Fruit fly (Drosophila melanogaster): Measurements from ENCODE around the gene CG17440.

CG17440 gene

DNA sequence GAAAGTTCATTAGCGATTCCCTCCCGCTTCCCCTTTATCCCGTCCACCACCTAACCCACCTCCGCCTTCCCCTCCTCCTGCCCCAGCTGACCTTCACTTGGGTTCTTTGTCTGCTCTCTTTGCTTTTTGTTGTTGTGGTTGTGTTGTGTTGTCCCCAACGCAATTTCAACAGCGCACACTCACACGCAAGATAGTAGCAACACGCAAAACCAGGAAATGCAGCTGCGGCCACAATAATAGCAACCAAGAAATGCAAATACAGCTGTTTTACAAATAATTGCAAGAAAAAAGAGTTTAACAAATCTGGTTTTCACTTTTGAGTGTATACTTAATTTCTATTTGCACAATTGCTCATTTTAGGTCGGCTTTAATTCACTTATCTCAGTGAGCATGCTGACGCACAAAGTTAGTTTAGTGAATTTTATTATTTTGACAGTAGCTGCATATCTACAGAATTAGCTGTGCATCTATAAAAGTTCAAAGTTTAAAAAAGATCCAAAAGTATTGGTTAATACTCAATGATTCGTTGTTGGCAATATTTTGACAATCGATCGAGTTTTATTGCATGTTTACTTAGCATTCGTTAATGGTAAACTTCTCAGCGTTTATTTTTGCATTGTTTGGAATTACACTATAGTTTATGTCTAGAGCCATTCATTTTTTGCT lies 18.4 kb downstream of the CG17440 start (continued):
- TF ChIP-seq CG5953 (GFP tag; IDR thresholded peaks at IDR 0.05) (no peak), Hmr (GFP tag; optimal IDR thresholded peaks at IDR 0.05) (no peak), CG16779 (GFP tag; IDR thresholded peaks at IDR 0.05) (no peak), Optix (GFP tag; IDR thresholded peaks at IDR 0.05) (peak; percentile 37; the same call in 1 of the 3 replicates), gcm (GFP tag; optimal IDR thresholded peaks at IDR 0.05) (no peak), CG13775 (GFP tag; optimal IDR thresholded peaks at IDR 0.05) (no peak), Hr51 (GFP tag; optimal IDR thresholded peaks at IDR 0.05) (peak in 1 of 2 experiments; percentile 43), bsh (GFP tag; optimal IDR thresholded peaks at IDR 0.05) (peak; percentile 1 to 37), vfl (GFP tag; optimal IDR thresholded peaks at IDR 0.05) (no peak), Taf1 (GFP tag; IDR thresholded peaks at IDR 0.05) (no peak), da (GFP tag; optimal IDR thresholded peaks at IDR 0.05) (no peak), Xrp1 (GFP tag; IDR thresholded peaks at IDR 0.05) (peak; percentile 49; the same call in 1 of the 2 replicates), Rfx (GFP tag; IDR thresholded peaks at IDR 0.05) (no peak), esg (GFP tag; conservative IDR thresholded peaks at IDR 0.05) (0 out of 2 replicates have a peak, but pooled peaks have one; percentile 12), CG14441 (GFP tag; IDR thresholded peaks at IDR 0.05) (peak; percentile 52), CG3407 (GFP tag; optimal IDR thresholded peaks at IDR 0.05) (no peak), CG17186 (GFP tag; optimal IDR thresholded peaks at IDR 0.05) (no peak), CG31365 (tag; optimal IDR thresholded peaks at IDR 0.05) (no peak), BtbVII (GFP tag; optimal IDR thresholded peaks at IDR 0.05) (no peak), CG12219 (GFP tag; optimal IDR thresholded peaks at IDR 0.05) (no peak), az2 (GFP tag; optimal IDR thresholded peaks at IDR 0.05) (peak; percentile 39), H15 (GFP tag; IDR thresholded peaks at IDR 0.05) (no peak), vnd (GFP tag; IDR thresholded peaks at IDR 0.05; ENCODE audit: partially characterized antibody) (no peak), CG30403 (GFP tag; optimal IDR thresholded peaks at IDR 0.05) (peak; percentile 38), Bgb (GFP tag; IDR thresholded peaks at IDR 0.05; ENCODE audit: partially characterized antibody) (no peak), CG34422 (GFP tag; IDR thresholded peaks at IDR 0.05) (no peak), D19A (tag; optimal IDR thresholded peaks at IDR 0.05) (no peak), dmrt99B (tag; optimal IDR thresholded peaks at IDR 0.05) (peak; percentile 45), CG6689 (GFP tag; IDR thresholded peaks at IDR 0.05) (peak; percentile 43; the same call in 1 of the 2 replicates), ap (GFP tag; IDR thresholded peaks at IDR 0.05) (no peak), br (optimal IDR thresholded peaks at IDR 0.05) (no peak), CG17361 (GFP tag; IDR thresholded peaks at IDR 0.05) (peak; percentile 47; the same call in 1 of the 3 replicates), CG7963 (GFP tag; IDR thresholded peaks at IDR 0.05; ENCODE audit: partially characterized antibody) (no peak), Dll (GFP tag; IDR thresholded peaks at IDR 0.05; ENCODE audit: partially characterized antibody) (no peak), Hr78 (GFP tag; optimal IDR thresholded peaks at IDR 0.05) (peak in 1 of 2 experiments; percentile 8), cato (GFP tag; optimal IDR thresholded peaks at IDR 0.05; ENCODE audit: borderline replicate concordance) (no peak), CG10147 (GFP tag; optimal IDR thresholded peaks at IDR 0.05) (no peak), CG4360 (GFP tag; IDR thresholded peaks at IDR 0.05) (peak; percentile 25; the same call in 1 of the 2 replicates), CG15073 (GFP tag; optimal IDR thresholded peaks at IDR 0.05) (no peak), CG2129 (GFP tag; IDR thresholded peaks at IDR 0.05; ENCODE audit: partially characterized antibody) (no peak), Scr (GFP tag; IDR thresholded peaks at IDR 0.05; ENCODE audit: partially characterized antibody) (no peak), sug (tag; optimal IDR thresholded peaks at IDR 0.05) (peak; percentile 8), Doc3 (GFP tag; IDR thresholded peaks at IDR 0.05; ENCODE audit: partially characterized antibody) (no peak), gt (GFP tag; IDR thresholded peaks at IDR 0.05) (no peak), CG17359 (tag; optimal IDR thresholded peaks at IDR 0.05) (peak; percentile 30), NFAT (GFP tag; IDR thresholded peaks at IDR 0.05) (no peak), tll (GFP tag; optimal IDR thresholded peaks at IDR 0.05) (no peak), wek (GFP tag; optimal IDR thresholded peaks at IDR 0.05) (no peak), ind (GFP tag; optimal IDR thresholded peaks at IDR 0.05) (peak; percentile 27)
